Worm (Caenorhabditis elegans): ENCODE measurements around the gene unc-104.

Gene unc-104

DNA sequence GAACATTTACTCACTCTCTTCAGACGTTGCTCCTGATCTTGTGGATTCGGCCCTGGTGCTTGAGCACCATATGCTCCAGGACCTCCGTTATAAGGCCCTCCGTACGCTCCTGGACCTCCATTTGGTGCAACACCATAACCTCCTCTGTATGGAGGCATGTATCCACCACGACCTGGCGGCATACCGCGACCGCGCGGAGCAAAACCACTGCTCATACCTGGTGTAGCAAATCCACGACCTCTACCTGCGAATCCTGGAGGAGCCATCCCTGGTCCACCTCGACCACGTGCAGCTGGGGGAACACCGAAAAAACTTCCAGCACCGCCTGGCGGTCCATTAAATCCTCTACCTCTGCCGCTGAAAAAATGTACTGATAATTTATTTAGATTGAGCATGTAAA lies 54.7 kb downstream of the unc-104 start:
- TF ChIP-seq ceh-13 (GFP tag; optimal IDR thresholded peaks at IDR 0.05): no peak
- no peak for TF ChIP-seq sea-1 (GFP tag; conservative IDR thresholded peaks at IDR 0.05)
- TF ChIP-seq tbx-37 (GFP tag; conservative IDR thresholded peaks at IDR 0.05): no peak
- TF ChIP-seq F13C5.2 (tag; optimal IDR thresholded peaks at IDR 0.05): no peak

DNA sequence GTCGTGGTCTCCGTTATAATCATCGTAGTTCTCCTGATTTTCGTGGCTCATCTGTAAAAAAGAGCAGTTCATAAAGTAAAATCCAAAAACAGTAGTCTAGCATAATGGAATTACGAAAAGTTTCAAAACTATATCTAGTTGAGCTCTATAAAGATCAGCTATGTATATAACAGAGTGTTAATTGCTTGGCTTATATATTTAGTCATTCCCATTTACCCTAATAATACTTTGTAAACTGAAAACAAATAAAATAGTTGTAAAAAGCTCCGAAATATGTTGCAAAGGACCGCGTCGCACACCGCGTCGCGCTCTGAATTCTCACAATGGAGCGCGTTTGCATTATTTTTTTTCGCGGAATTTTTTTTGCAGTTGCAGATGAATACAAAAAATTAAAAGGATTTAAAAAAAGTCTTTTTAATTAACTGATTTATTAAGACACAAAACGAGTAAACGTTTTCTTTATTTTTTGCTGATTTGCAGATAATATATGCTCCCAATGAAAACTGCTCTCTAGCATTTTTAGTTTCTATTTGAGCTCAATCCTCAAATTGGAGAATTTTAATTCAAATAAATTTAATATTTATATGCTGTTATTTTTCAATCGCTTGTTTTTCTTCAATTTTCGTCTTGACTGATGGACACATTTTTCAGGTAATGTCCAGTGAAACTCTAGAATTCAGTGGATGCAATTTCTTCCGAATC lies 55.4 kb downstream of the unc-104 start, which contains the start of the genes tcer-1 and ZK1127.5:
TSS of gene tcer-1 (minus strand) at position 51 of the 702 bp plus-strand sequence.
TSS of gene ZK1127.5 (plus strand) at position 652 of the 702 bp plus-strand sequence.
- no peak for TF ChIP-seq aly-1 (tag; optimal IDR thresholded peaks at IDR 0.05)
- TF ChIP-seq F13C5.2 (tag; optimal IDR thresholded peaks at IDR 0.05): peak; percentile 23

DNA sequence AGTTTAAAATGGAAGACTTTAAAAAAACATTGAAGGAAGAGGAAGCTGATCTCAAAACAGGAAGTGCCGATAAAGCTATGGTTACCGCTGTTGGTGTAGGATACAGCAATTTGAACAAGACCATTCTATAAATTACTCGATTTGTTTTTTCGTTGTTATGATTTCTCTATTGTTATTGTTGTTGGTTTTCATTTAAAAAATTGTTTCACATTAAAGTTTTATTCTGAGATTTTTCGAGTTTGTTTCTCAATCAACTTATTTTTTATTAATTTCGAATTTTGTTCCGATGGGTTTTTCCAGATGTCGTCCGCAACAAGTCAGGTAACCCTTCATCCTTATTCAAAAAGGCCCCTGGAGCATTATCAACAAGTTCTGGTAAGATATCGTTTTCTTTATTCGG lies 57.0 kb downstream of the unc-104 start, which contains the start of gene ZK1127.12:
TSS of gene ZK1127.12 (plus strand) at position 301 of the 400 bp plus-strand sequence.
- TF ChIP-seq ceh-13 (GFP tag; optimal IDR thresholded peaks at IDR 0.05) (no peak), pes-1 (GFP tag; IDR thresholded peaks at IDR 0.05) (no peak), ets-7 (tag; optimal IDR thresholded peaks at IDR 0.05) (no peak), flt-1 (GFP tag; IDR thresholded peaks at IDR 0.05) (no peak), hmbx-1 (tag; optimal IDR thresholded peaks at IDR 0.05) (no peak), tbx-11 (GFP tag; IDR thresholded peaks at IDR 0.05) (no peak), F13C5.2 (tag; optimal IDR thresholded peaks at IDR 0.05) (no peak), scrt-1 (GFP tag; IDR thresholded peaks at IDR 0.05) (no peak), ama-1 (optimal IDR thresholded peaks at IDR 0.05) (no peak), tra-4 (tag; optimal IDR thresholded peaks at IDR 0.05) (no peak), B0310.2 (tag; optimal IDR thresholded peaks at IDR 0.05) (no peak), ceh-36 (tag; optimal IDR thresholded peaks at IDR 0.05) (no peak), tbx-37 (GFP tag; conservative IDR thresholded peaks at IDR 0.05) (no peak), hmg-4 (GFP tag; optimal IDR thresholded peaks at IDR 0.05) (no peak), hnd-1 (tag; optimal IDR thresholded peaks at IDR 0.05) (no peak), sea-1 (GFP tag; conservative IDR thresholded peaks at IDR 0.05) (no peak)

DNA sequence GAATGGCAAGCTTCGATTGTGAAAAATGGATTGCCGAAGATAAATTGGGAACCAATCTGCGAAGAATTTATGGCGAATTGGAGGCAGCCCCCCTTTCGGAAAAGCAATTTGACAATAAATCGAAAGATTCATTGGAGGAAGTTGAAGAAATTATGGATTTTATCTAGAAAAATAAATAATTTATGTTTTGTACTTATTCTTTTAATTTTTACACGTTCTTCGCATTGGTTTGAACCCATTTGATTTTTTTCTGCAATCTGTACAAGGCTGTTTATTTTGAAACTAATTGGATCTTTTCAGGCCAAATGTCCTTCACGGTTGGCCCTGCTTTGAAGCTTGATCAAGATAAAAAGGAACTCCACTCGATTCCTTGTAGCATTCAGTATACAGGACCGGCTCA lies 58.2 kb downstream of the unc-104 start, which contains the start of gene ZK1127.13:
TSS of gene ZK1127.13 (plus strand) at position 301 of the 400 bp plus-strand sequence.
- TF ChIP-seq hnd-1 (tag; optimal IDR thresholded peaks at IDR 0.05) (no peak), sea-1 (GFP tag; conservative IDR thresholded peaks at IDR 0.05) (no peak), flt-1 (GFP tag; IDR thresholded peaks at IDR 0.05) (no peak), tbx-11 (GFP tag; IDR thresholded peaks at IDR 0.05) (no peak), ceh-13 (GFP tag; optimal IDR thresholded peaks at IDR 0.05) (no peak), tbx-37 (GFP tag; conservative IDR thresholded peaks at IDR 0.05) (no peak), hmg-4 (GFP tag; optimal IDR thresholded peaks at IDR 0.05) (no peak), scrt-1 (GFP tag; IDR thresholded peaks at IDR 0.05) (no peak), hmbx-1 (tag; optimal IDR thresholded peaks at IDR 0.05) (no peak), F13C5.2 (tag; optimal IDR thresholded peaks at IDR 0.05) (no peak), aly-1 (tag; optimal IDR thresholded peaks at IDR 0.05) (no peak), B0310.2 (tag; optimal IDR thresholded peaks at IDR 0.05) (no peak), ets-7 (tag; optimal IDR thresholded peaks at IDR 0.05) (no peak), ceh-36 (tag; optimal IDR thresholded peaks at IDR 0.05) (no peak), ama-1 (optimal IDR thresholded peaks at IDR 0.05) (no peak), pes-1 (GFP tag; IDR thresholded peaks at IDR 0.05) (no peak), tra-4 (tag; optimal IDR thresholded peaks at IDR 0.05) (no peak)

DNA sequence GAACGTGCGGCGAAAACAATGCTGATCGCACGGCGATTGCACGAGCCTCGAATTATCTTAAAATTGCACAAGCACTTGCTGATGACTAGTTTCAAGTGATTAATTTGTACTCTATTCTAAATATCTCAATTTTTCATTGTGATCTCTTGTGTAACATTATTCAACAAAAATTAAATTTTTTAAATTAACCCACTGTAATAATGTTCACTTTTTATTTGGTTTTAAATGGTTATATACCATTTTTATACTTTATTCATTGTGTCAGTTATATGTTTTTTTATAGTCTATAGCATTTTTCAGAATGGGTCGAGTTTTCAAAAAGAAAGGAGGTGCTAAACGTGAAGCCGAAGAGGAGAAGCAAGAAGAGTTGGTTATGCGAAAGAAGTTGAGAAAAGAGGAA lies 58.9 kb downstream of the unc-104 start, which contains the start of gene ZK1127.4:
TSS of gene ZK1127.4 (plus strand) at position 301 of the 400 bp plus-strand sequence.
- TF ChIP-seq sea-1 (GFP tag; conservative IDR thresholded peaks at IDR 0.05): no peak
- TF ChIP-seq pes-1 (GFP tag; IDR thresholded peaks at IDR 0.05): no peak
- TF ChIP-seq flt-1 (GFP tag; IDR thresholded peaks at IDR 0.05): no peak
- no peak for TF ChIP-seq hmbx-1 (tag; optimal IDR thresholded peaks at IDR 0.05)
- TF ChIP-seq ama-1 (optimal IDR thresholded peaks at IDR 0.05): no peak
- no peak for TF ChIP-seq tbx-37 (GFP tag; conservative IDR thresholded peaks at IDR 0.05)
- TF ChIP-seq scrt-1 (GFP tag; IDR thresholded peaks at IDR 0.05): no peak
- no peak for TF ChIP-seq ceh-36 (tag; optimal IDR thresholded peaks at IDR 0.05)
- TF ChIP-seq tbx-11 (GFP tag; IDR thresholded peaks at IDR 0.05): no peak
- no peak for TF ChIP-seq hmg-4 (GFP tag; optimal IDR thresholded peaks at IDR 0.05)
- no peak for TF ChIP-seq aly-1 (tag; optimal IDR thresholded peaks at IDR 0.05)

DNA sequence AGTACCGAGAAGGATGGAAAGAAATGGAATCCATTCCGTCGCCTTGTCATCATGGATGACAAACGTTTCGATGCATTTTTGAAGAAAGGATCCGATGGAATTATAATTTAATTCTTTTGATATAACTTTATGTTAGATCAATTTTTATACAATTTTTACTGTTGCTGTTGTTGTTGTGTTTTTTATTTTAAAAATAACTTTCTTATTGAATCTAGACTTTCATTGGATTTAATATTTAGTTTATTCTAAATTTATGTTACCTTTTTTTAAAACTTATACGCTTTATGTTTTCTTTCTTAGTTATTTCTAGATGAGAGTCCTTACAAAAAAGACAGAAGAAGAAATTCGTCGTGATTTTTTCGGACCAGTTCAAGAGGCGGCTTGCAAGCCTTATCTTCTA lies 60.2 kb downstream of the unc-104 start, which contains the start of gene ZK1127.3:
TSS of gene ZK1127.3 (plus strand) at position 301 of the 400 bp plus-strand sequence.
- TF ChIP-seq ets-7 (tag; optimal IDR thresholded peaks at IDR 0.05) (no peak), B0310.2 (tag; optimal IDR thresholded peaks at IDR 0.05) (no peak), tbx-37 (GFP tag; conservative IDR thresholded peaks at IDR 0.05) (no peak), tbx-11 (GFP tag; IDR thresholded peaks at IDR 0.05) (no peak), hmbx-1 (tag; optimal IDR thresholded peaks at IDR 0.05) (no peak), tra-4 (tag; optimal IDR thresholded peaks at IDR 0.05) (no peak), sea-1 (GFP tag; conservative IDR thresholded peaks at IDR 0.05) (no peak), aly-1 (tag; optimal IDR thresholded peaks at IDR 0.05) (no peak), F13C5.2 (tag; optimal IDR thresholded peaks at IDR 0.05) (no peak), scrt-1 (GFP tag; IDR thresholded peaks at IDR 0.05) (no peak), ceh-13 (GFP tag; optimal IDR thresholded peaks at IDR 0.05) (no peak)

DNA sequence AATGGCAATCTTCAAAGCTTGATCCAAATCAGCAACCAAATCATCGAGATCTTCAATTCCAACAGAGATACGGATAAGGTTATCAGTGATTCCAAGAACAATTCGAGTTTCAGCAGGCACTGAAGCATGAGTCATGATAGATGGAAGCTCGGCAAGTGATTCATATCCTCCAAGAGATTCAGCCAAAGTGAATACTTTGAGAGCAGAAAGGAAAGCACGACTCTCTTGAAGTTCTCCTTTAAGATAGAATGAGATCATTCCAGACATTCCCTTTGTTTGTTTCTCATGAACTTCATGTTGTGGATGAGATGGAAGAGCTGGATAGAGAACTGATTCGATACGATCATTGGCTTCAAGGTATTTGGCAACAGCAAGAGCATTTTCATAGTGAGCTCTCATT lies 61.5 kb downstream of the unc-104 start:
- TF ChIP-seq hmg-4 (GFP tag; optimal IDR thresholded peaks at IDR 0.05) (no peak), aly-1 (tag; optimal IDR thresholded peaks at IDR 0.05) (no peak), tbx-11 (GFP tag; IDR thresholded peaks at IDR 0.05) (no peak), ama-1 (optimal IDR thresholded peaks at IDR 0.05) (no peak)

DNA sequence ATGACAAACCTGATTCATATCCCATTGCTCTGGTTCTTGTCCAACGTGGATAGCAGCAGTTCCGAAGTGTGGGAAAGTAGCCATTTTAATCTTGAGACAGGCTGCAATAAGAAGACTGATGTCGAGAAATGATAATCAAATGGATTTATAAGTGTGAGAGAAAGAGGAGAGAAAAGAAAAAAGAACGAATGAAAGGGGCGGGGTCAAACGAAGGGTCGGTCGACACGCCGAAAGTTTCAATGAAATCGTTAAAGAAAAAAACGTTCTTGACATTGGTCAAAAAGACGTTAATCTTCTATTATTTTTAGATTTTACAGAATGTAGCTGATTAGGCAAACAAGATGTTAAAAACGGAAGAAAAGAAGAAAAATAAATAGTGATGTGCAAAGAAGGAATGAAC lies 63.1 kb downstream of the unc-104 start, which contains the start of gene cth-2:
TSS of gene cth-2 (minus strand) at position 101 of the 400 bp plus-strand sequence.
- TF ChIP-seq ets-7 (tag; optimal IDR thresholded peaks at IDR 0.05) (no peak), hnd-1 (tag; optimal IDR thresholded peaks at IDR 0.05) (no peak), flt-1 (GFP tag; IDR thresholded peaks at IDR 0.05) (no peak), aly-1 (tag; optimal IDR thresholded peaks at IDR 0.05) (no peak), ama-1 (optimal IDR thresholded peaks at IDR 0.05) (no peak), ceh-13 (GFP tag; optimal IDR thresholded peaks at IDR 0.05) (no peak), hmg-4 (GFP tag; optimal IDR thresholded peaks at IDR 0.05) (no peak), F13C5.2 (tag; optimal IDR thresholded peaks at IDR 0.05) (no peak), pes-1 (GFP tag; IDR thresholded peaks at IDR 0.05) (no peak), sea-1 (GFP tag; conservative IDR thresholded peaks at IDR 0.05) (no peak), tbx-11 (GFP tag; IDR thresholded peaks at IDR 0.05) (no peak), tbx-37 (GFP tag; conservative IDR thresholded peaks at IDR 0.05) (no peak)

Data from whole organism, early embryonic.